ENCODE assay signal across 1 fruit fly cellular context in genomic region chrX:17850179-17850578, dm6.
TF ChIP-seq lines count a peak whose summit lies in the region.

Gene CG15814 (minus strand): TSS chrX:17850342.
Gene Spt7 (plus strand): TSS chrX:17850460.

TF ChIP-seq in whole organism, embryonic, 481 proteins besides CTCF, POLR2A, EP300 and RAD21 (continued from another document):
- TF ChIP-seq zfh2 (GFP tag; optimal IDR thresholded peaks at IDR 0.05; lab: Kevin White, UChicago) (peak; percentile 9), sima (GFP tag; optimal IDR thresholded peaks at IDR 0.05; lab: Kevin White, UChicago) (no peak), CG33213 (GFP tag; optimal IDR thresholded peaks at IDR 0.05; lab: Kevin White, UChicago) (peak; percentile 52), CG8944 (GFP tag; optimal IDR thresholded peaks at IDR 0.05; lab: Kevin White, UChicago) (no peak), sqz (GFP tag; optimal IDR thresholded peaks at IDR 0.05; lab: Kevin White, UChicago) (no peak), Camta (GFP tag; optimal IDR thresholded peaks at IDR 0.05; lab: Kevin White, UChicago) (peak; percentile 49), HLH3B (GFP tag; IDR thresholded peaks at IDR 0.05; lab: Robert Waterston, UW) (no peak), CG4424 (GFP tag; optimal IDR thresholded peaks at IDR 0.05; lab: Kevin White, UChicago) (no peak), ERR (GFP tag; optimal IDR thresholded peaks at IDR 0.05; lab: Kevin White, UChicago) (peak; percentile 13), NC2β (GFP tag; optimal IDR thresholded peaks at IDR 0.05; lab: Kevin White, UChicago) (peak; percentile 40), CG17328 (GFP tag; IDR thresholded peaks at IDR 0.05; lab: Robert Waterston, UW) (no peak), CG3281 (GFP tag; optimal IDR thresholded peaks at IDR 0.05; lab: Kevin White, UChicago) (no peak), D19A (tag; optimal IDR thresholded peaks at IDR 0.05; lab: Kevin White, UChicago) (no peak), sisA (GFP tag; IDR thresholded peaks at IDR 0.05; lab: Robert Waterston, UW) (no peak), onecut (GFP tag; IDR thresholded peaks at IDR 0.05; lab: Robert Waterston, UW) (peak; percentile 16; the same call in 1 of the 2 replicates), twi (tag; optimal IDR thresholded peaks at IDR 0.05; lab: Kevin White, UChicago) (peak; percentile 27), Stat92E (GFP tag; optimal IDR thresholded peaks at IDR 0.05; lab: Kevin White, UChicago) (no peak), CG34422 (GFP tag; IDR thresholded peaks at IDR 0.05; lab: Robert Waterston, UW) (peak; percentile 61; the same call in 2 of the 3 replicates), Trl (optimal IDR thresholded peaks at IDR 0.05; lab: Kevin White, UChicago) (no peak), Trl (GFP tag; optimal IDR thresholded peaks at IDR 0.05; lab: Kevin White, UChicago) (peak; percentile 51), CG10959 (GFP tag; IDR thresholded peaks at IDR 0.05; lab: Robert Waterston, UW) (no peak), CG12744 (GFP tag; optimal IDR thresholded peaks at IDR 0.05; lab: Kevin White, UChicago) (no peak), CG42726 (GFP tag; IDR thresholded peaks at IDR 0.05; lab: Robert Waterston, UW; ENCODE audit: partially characterized antibody) (peak; percentile 97), bigmax (GFP tag; optimal IDR thresholded peaks at IDR 0.05; lab: Kevin White, UChicago) (peak; percentile 76), Sox100B (GFP tag; optimal IDR thresholded peaks at IDR 0.05; lab: Kevin White, UChicago) (no peak), esg (GFP tag; conservative IDR thresholded peaks at IDR 0.05; lab: Robert Waterston, UW) (no peak), BtbVII (GFP tag; optimal IDR thresholded peaks at IDR 0.05; lab: Kevin White, UChicago) (peak; percentile 3), Aef1 (GFP tag; IDR thresholded peaks at IDR 0.05; lab: Robert Waterston, UW) (no peak), CG15514 (GFP tag; optimal IDR thresholded peaks at IDR 0.05; lab: Kevin White, UChicago) (peak; percentile 85), Med (GFP tag; lab: Kevin White, UChicago) (peak; percentile 94), HmgZ (tag; optimal IDR thresholded peaks at IDR 0.05; lab: Kevin White, UChicago) (peak; percentile 84), wdn (GFP tag; IDR thresholded peaks at IDR 0.05; lab: Robert Waterston, UW) (0 out of 2 replicates have a peak, but pooled peaks have one; percentile 24), gce (GFP tag; IDR thresholded peaks at IDR 0.05; lab: Robert Waterston, UW) (no peak), Sox102F (GFP tag; optimal IDR thresholded peaks at IDR 0.05; lab: Kevin White, UChicago) (no peak), zen2 (GFP tag; IDR thresholded peaks at IDR 0.05; lab: Robert Waterston, UW; ENCODE audit: partially characterized antibody) (peak; percentile 80; the same call in 2 of the 3 replicates), dati (GFP tag; IDR thresholded peaks at IDR 0.05; lab: Robert Waterston, UW) (no peak), Xrp1 (GFP tag; IDR thresholded peaks at IDR 0.05; lab: Robert Waterston, UW) (0 out of 2 replicates have a peak, but pooled peaks have one; percentile 24), Ada2b (GFP tag; IDR thresholded peaks at IDR 0.05; lab: Robert Waterston, UW) (no peak), Hey (tag; optimal IDR thresholded peaks at IDR 0.05; lab: Kevin White, UChicago) (no peak), abd-A (tag; optimal IDR thresholded peaks at IDR 0.05; lab: Kevin White, UChicago) (no peak), cg (GFP tag; optimal IDR thresholded peaks at IDR 0.05; lab: Kevin White, UChicago) (peak; percentile 55), Dek (tag; optimal IDR thresholded peaks at IDR 0.05; lab: Kevin White, UChicago) (no peak), CG10267 (tag; optimal IDR thresholded peaks at IDR 0.05; lab: Kevin White, UChicago) (peak; percentile 60), eyg (GFP tag; optimal IDR thresholded peaks at IDR 0.05; lab: Kevin White, UChicago) (peak; percentile 51), CG10147 (GFP tag; optimal IDR thresholded peaks at IDR 0.05; lab: Kevin White, UChicago) (peak; percentile 60), chinmo (GFP tag; IDR thresholded peaks at IDR 0.05; lab: Robert Waterston, UW; ENCODE audit: partially characterized antibody) (peak; percentile 94), z (GFP tag; IDR thresholded peaks at IDR 0.05; lab: Robert Waterston, UW) (no peak), gcm2 (GFP tag; optimal IDR thresholded peaks at IDR 0.05; lab: Kevin White, UChicago) (no peak), CG17912 (GFP tag; optimal IDR thresholded peaks at IDR 0.05; lab: Kevin White, UChicago) (no peak), nmo (GFP tag; optimal IDR thresholded peaks at IDR 0.05; lab: Kevin White, UChicago) (peak; percentile 52), vnd (GFP tag; IDR thresholded peaks at IDR 0.05; lab: Robert Waterston, UW; ENCODE audit: partially characterized antibody) (peak; percentile 75), Atf3 (GFP tag; optimal IDR thresholded peaks at IDR 0.05; lab: Kevin White, UChicago) (no peak), Ravus (GFP tag; IDR thresholded peaks at IDR 0.05; lab: Robert Waterston, UW) (no peak), aop (GFP tag; IDR thresholded peaks at IDR 0.05; lab: Robert Waterston, UW) (no peak), CG13123 (GFP tag; optimal IDR thresholded peaks at IDR 0.05; lab: Kevin White, UChicago) (peak; percentile 27), HLHmδ (GFP tag; optimal IDR thresholded peaks at IDR 0.05; lab: Kevin White, UChicago) (peak; percentile 13), CG3838 (GFP tag; optimal IDR thresholded peaks at IDR 0.05; lab: Kevin White, UChicago) (peak; percentile 15), CG2129 (GFP tag; IDR thresholded peaks at IDR 0.05; lab: Robert Waterston, UW; ENCODE audit: partially characterized antibody) (peak; percentile 54), Sry-δ (GFP tag; optimal IDR thresholded peaks at IDR 0.05; lab: Kevin White, UChicago) (peak; percentile 84), mam (GFP tag; optimal IDR thresholded peaks at IDR 0.05; lab: Kevin White, UChicago) (peak; percentile 41), CG17802 (tag; optimal IDR thresholded peaks at IDR 0.05; lab: Kevin White, UChicago) (no peak), nerfin-1 (tag; optimal IDR thresholded peaks at IDR 0.05; lab: Kevin White, UChicago) (peak; percentile 34), ac (GFP tag; optimal IDR thresholded peaks at IDR 0.05; lab: Kevin White, UChicago) (no peak), cad (GFP tag; optimal IDR thresholded peaks at IDR 0.05; lab: Kevin White, UChicago) (no peak), Fer3 (tag; optimal IDR thresholded peaks at IDR 0.05; lab: Kevin White, UChicago) (no peak), stc (GFP tag; IDR thresholded peaks at IDR 0.05; lab: Robert Waterston, UW) (no peak), CG4360 (GFP tag; IDR thresholded peaks at IDR 0.05; lab: Robert Waterston, UW) (0 out of 2 replicates have a peak, but pooled peaks have one; percentile 8), Ptx1 (GFP tag; IDR thresholded peaks at IDR 0.05; lab: Robert Waterston, UW) (no peak), CG14860 (GFP tag; IDR thresholded peaks at IDR 0.05; lab: Robert Waterston, UW; ENCODE audit: partially characterized antibody) (peak; percentile 77)
